Worm (Caenorhabditis elegans): Measurements from ENCODE around the gene lin-26.
A peak's percentile ranks its signal among the peaks of the same experiment; 100 is the strongest.

The lin-26 gene

DNA sequence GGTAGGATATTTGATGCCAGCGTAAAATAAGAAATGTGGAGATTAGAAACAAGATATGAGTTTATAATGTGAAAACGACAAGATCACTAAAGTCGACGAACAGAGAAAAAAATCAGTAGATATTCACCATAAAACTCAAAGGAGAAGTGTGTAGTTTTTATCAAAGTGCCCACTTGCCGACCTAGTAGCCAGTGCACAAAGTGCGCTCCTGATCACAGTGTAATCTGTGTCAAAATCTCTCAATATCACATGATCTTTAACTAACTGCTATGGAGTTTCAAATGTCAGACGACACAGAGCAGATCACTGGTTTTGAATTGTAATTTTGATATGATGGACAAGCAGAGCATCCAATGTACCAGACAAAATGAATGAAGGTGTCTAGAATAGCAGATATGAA, 38.5 kb downstream of the lin-26 start:
- TF ChIP-seq madf-8 (GFP tag; conservative IDR thresholded peaks at IDR 0.05) (no peak), hmg-20 (GFP tag; IDR thresholded peaks at IDR 0.05) (no peak), C06A6.2 (GFP tag; conservative IDR thresholded peaks at IDR 0.05) (no peak), zfh-2 (GFP tag; conservative IDR thresholded peaks at IDR 0.05) (no peak), ztf-18 (tag; optimal IDR thresholded peaks at IDR 0.05) (no peak), attf-6 (GFP tag; IDR thresholded peaks at IDR 0.05) (no peak), ama-1 (optimal IDR thresholded peaks at IDR 0.05) (no peak), ama-1 (GFP tag; optimal IDR thresholded peaks at IDR 0.05) (no peak), lin-40 (tag; optimal IDR thresholded peaks at IDR 0.05) (no peak), athp-1 (tag; optimal IDR thresholded peaks at IDR 0.05) (no peak), repo-1 (tag; optimal IDR thresholded peaks at IDR 0.05) (no peak), dpl-1 (GFP tag; optimal IDR thresholded peaks at IDR 0.05) (no peak), nhr-27 (tag; optimal IDR thresholded peaks at IDR 0.05) (no peak), cebp-2 (GFP tag; IDR thresholded peaks at IDR 0.05) (no peak)

DNA sequence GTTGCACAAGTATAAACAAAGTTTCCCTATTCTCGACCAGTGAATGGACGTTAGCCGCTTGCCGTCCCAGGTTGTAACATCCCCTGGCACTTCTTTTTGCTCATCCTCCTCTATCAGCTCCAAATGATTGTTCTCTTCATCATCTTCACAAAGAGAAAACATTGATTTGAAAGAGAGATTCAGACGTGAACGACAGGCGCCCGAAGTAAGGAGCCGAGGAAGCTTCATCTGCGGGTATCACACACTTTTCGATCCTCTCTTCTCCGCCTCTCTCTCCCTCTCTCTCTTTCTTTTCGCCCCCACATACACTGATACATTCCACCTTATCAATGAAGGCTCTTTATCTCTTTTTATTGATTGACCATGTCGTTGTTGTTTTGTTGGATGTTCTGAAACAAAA, 40.8 kb downstream of the lin-26 start:
- no peak for TF ChIP-seq B0019.2 (GFP tag; conservative IDR thresholded peaks at IDR 0.05)
- peak; percentile 60 for TF ChIP-seq zfh-2 (GFP tag; conservative IDR thresholded peaks at IDR 0.05)

- TF ChIP-seq hlh-26 (GFP tag; conservative IDR thresholded peaks at IDR 0.05) (no peak), ztf-6 (GFP tag; IDR thresholded peaks at IDR 0.05) (no peak), lsl-1 (GFP tag; optimal IDR thresholded peaks at IDR 0.05) (no peak), zim-3 (tag; optimal IDR thresholded peaks at IDR 0.05) (no peak), ceh-58 (GFP tag; IDR thresholded peaks at IDR 0.05) (no peak), lir-1 (GFP tag; conservative IDR thresholded peaks at IDR 0.05) (no peak), sptf-2 (GFP tag; optimal IDR thresholded peaks at IDR 0.05) (no peak), aptf-3 (GFP tag; IDR thresholded peaks at IDR 0.05) (no peak), F39B2.1 (GFP tag; IDR thresholded peaks at IDR 0.05) (no peak), ceh-27 (GFP tag; optimal IDR thresholded peaks at IDR 0.05) (no peak), repo-1 (tag; optimal IDR thresholded peaks at IDR 0.05) (no peak), snpc-1.1 (tag; optimal IDR thresholded peaks at IDR 0.05; ENCODE audit: insufficient read depth) (no peak), xnd-1 (tag; optimal IDR thresholded peaks at IDR 0.05) (no peak), pha-4 (tag; optimal IDR thresholded peaks at IDR 0.05) (no peak), Y53F4B.3 (GFP tag; IDR thresholded peaks at IDR 0.05) (no peak), somi-1 (GFP tag; optimal IDR thresholded peaks at IDR 0.05) (no peak), lin-54 (GFP tag; optimal IDR thresholded peaks at IDR 0.05) (no peak), aptf-2 (GFP tag; conservative IDR thresholded peaks at IDR 0.05) (no peak), lsy-27 (tag; optimal IDR thresholded peaks at IDR 0.05; ENCODE audit: borderline replicate concordance, insufficient read depth) (no peak), unc-130 (GFP tag; optimal IDR thresholded peaks at IDR 0.05) (no peak)
Measured at ce11 chrII:7724603-7725002, 42.6 kb downstream of the lin-26 start, which contains the start of gene cpna-2. cpna-2 (plus strand) TSS chrII:7724903.

All from whole organism, young adult.